Fruit fly (Drosophila melanogaster) whole organism, embryonic: ENCODE data around the gene RpS7.
A peak's percentile ranks its signal among the peaks of the same experiment; 100 is the strongest.

Experiments used
- Atf6 ChIP-seq: fragments of 200-800 bp; sonication (Bioruptor generic); IDR thresholded peaks from 2 replicates; pipeline ENCODE4 v1.3.6; 2022; ENCODE audit warnings: missing biosample characterization, missing genetic modification characterization
- Awh ChIP-seq: fragments of 200-800 bp; sonication (Bioruptor generic); IDR thresholded peaks from 2 replicates; pipeline ENCODE4, ENCODE4 v1.3.6; 2022; ENCODE audit warnings: missing biosample characterization, missing genetic modification characterization
- Bdp1 ChIP-seq: fragments of 200-800 bp; sonication (Bioruptor generic); optimal IDR thresholded peaks from 3 replicates; lab custom pipeline; 2016; ENCODE audit warnings: missing biosample characterization, missing genetic modification characterization
- CG10366 ChIP-seq: fragments of 200-800 bp; sonication (Bioruptor generic); IDR thresholded peaks from 2 replicates; pipeline ENCODE4 v1.3.6; 2022; ENCODE audit warnings: missing biosample characterization, missing genetic modification characterization
- CG10462 ChIP-seq: fragments of 200-800 bp; sonication (Bioruptor generic); optimal IDR thresholded peaks from 2 replicates; lab custom pipeline; 2016; ENCODE audit warnings: missing biosample characterization, missing genetic modification characterization
- CG10979 ChIP-seq: fragments of 200-800 bp; sonication (Bioruptor generic); optimal IDR thresholded peaks from 2 replicates; lab custom pipeline; 2018; ENCODE audit warnings: missing biosample characterization, mild to moderate bottlenecking, missing genetic modification characterization, moderate library complexity
- CG12659 ChIP-seq: fragments of 200-800 bp; sonication (Bioruptor generic); optimal IDR thresholded peaks from 3 replicates; lab custom pipeline; 2017; ENCODE audit warnings: mild to moderate bottlenecking, missing biosample characterization, missing genetic modification reagents, missing genetic modification characterization
- CG15601 ChIP-seq: fragments of 200-800 bp; sonication (Bioruptor generic); optimal IDR thresholded peaks from 3 replicates; lab custom pipeline; 2019; ENCODE audit warnings: missing biosample characterization, mild to moderate bottlenecking, missing genetic modification characterization, moderate library complexity
- CG15696 ChIP-seq: fragments of 200-800 bp; sonication (Bioruptor generic); optimal IDR thresholded peaks from 2 replicates; lab custom pipeline; 2019; ENCODE audit warnings: missing biosample characterization, mild to moderate bottlenecking, missing genetic modification characterization, moderate library complexity
- CG17829 ChIP-seq: fragments of 200-800 bp; optimal IDR thresholded peaks from 2 replicates; lab custom pipeline; 2019; ENCODE audit warnings: missing biosample characterization, mild to moderate bottlenecking, missing genetic modification characterization, moderate library complexity
- CG18599 ChIP-seq: fragments of 200-800 bp; sonication (Bioruptor generic); optimal IDR thresholded peaks from 3 replicates; lab custom pipeline; 2017; ENCODE audit warnings: missing biosample characterization, missing genetic modification characterization, mild to moderate bottlenecking, moderate library complexity, missing genetic modification reagents
- CG18619 ChIP-seq: fragments of 200-800 bp; sonication (Bioruptor generic); optimal IDR thresholded peaks from 3 replicates; lab custom pipeline; 2017; ENCODE audit warnings: missing biosample characterization, mild to moderate bottlenecking, missing genetic modification characterization
- CG30403 ChIP-seq: fragments of 200-800 bp; sonication (Bioruptor generic); optimal IDR thresholded peaks from 3 replicates; lab custom pipeline; 2016; ENCODE audit warnings: missing biosample characterization, missing genetic modification characterization
- CG30431 ChIP-seq: fragments of 200-800 bp; sonication (Bioruptor generic); optimal IDR thresholded peaks from 2 replicates; lab custom pipeline; 2017; ENCODE audit warnings: missing biosample characterization, missing genetic modification characterization
- CG3065 ChIP-seq: fragments of 200-800 bp; sonication (Bioruptor generic); optimal IDR thresholded peaks from 2 replicates; lab custom pipeline; 2016; ENCODE audit warnings: missing biosample characterization, missing genetic modification characterization
- CG33213 ChIP-seq: fragments of 200-800 bp; sonication (Bioruptor generic); optimal IDR thresholded peaks from 3 replicates; lab custom pipeline; 2016; ENCODE audit warnings: missing biosample characterization, missing genetic modification characterization
- CG34376 ChIP-seq: fragments of 200-800 bp; sonication (Bioruptor generic); optimal IDR thresholded peaks from 2 replicates; lab custom pipeline; 2018; ENCODE audit warnings: missing biosample characterization, mild to moderate bottlenecking, missing genetic modification characterization
- CG7745 ChIP-seq: fragments of 200-800 bp; sonication (Bioruptor generic); optimal IDR thresholded peaks from 2 replicates; lab custom pipeline; 2018; ENCODE audit warnings: missing biosample characterization, mild to moderate bottlenecking, missing genetic modification characterization, moderate library complexity
- CG8765 ChIP-seq: fragments of 200-800 bp; sonication (Bioruptor generic); IDR thresholded peaks from 2 replicates; pipeline ENCODE4 v1.3.6; 2022; ENCODE audit warnings: missing biosample characterization, missing genetic modification characterization
- CG9817 ChIP-seq: fragments of 200-800 bp; sonication (Bioruptor generic); optimal IDR thresholded peaks from 2 replicates; lab custom pipeline; 2018; ENCODE audit warnings: missing biosample characterization, mild to moderate bottlenecking, missing genetic modification characterization, moderate library complexity
- Chrac-16 ChIP-seq: fragments of 200-800 bp; sonication (Bioruptor generic); optimal IDR thresholded peaks from 3 replicates; lab custom pipeline; 2016; ENCODE audit warnings: missing biosample characterization, missing genetic modification characterization
- CoRest ChIP-seq: fragments of 200-800 bp; sonication (Bioruptor generic); optimal IDR thresholded peaks from 3 replicates; lab custom pipeline; 2018; ENCODE audit warnings: missing biosample characterization, mild to moderate bottlenecking, missing genetic modification characterization, moderate library complexity
- Dip2 ChIP-seq: fragments of 200-800 bp; sonication (Bioruptor generic); IDR thresholded peaks from 2 replicates; pipeline ENCODE4 v1.3.6; 2022; ENCODE audit warnings: missing biosample characterization, missing genetic modification characterization
- Dip3 ChIP-seq: fragments of 200-800 bp; sonication (Bioruptor generic); optimal IDR thresholded peaks from 3 replicates; lab custom pipeline; 2016; ENCODE audit warnings: missing biosample characterization, missing genetic modification characterization
- Eip74EF ChIP-seq, 2 experiments: fragments of 200-800 bp in 1 of 2; fragments of >200 bp in 1 of 2; sonication (Bioruptor generic) in 1 of 2; optimal IDR thresholded peaks; 2 replicates each; lab custom pipeline; 2017 to 2019; ENCODE audit warnings: missing biosample characterization in 2 of 2, missing genetic modification characterization in 2 of 2, mild to moderate bottlenecking in 1 of 2, moderate library complexity in 1 of 2
- Ets65A ChIP-seq: fragments of 200-800 bp; sonication (Bioruptor generic); peaks from one replicate; lab custom pipeline; 2016; ENCODE audit warnings: missing biosample characterization, missing genetic modification characterization
- Kr ChIP-seq: fragments of 200-800 bp; sonication (Bioruptor generic); optimal IDR thresholded peaks from 2 replicates; lab custom pipeline; 2017; ENCODE audit warnings: missing biosample characterization, mild to moderate bottlenecking, missing genetic modification characterization
- Lhr ChIP-seq: fragments of 200-800 bp; sonication (Bioruptor generic); optimal IDR thresholded peaks from 3 replicates; lab custom pipeline; 2017; ENCODE audit warnings: mild to moderate bottlenecking, missing biosample characterization, missing genetic modification reagents, missing genetic modification characterization
- Mad ChIP-seq: fragments of 200-800 bp; sonication (Bioruptor generic); optimal IDR thresholded peaks from 2 replicates; lab custom pipeline; 2016; ENCODE audit warnings: missing biosample characterization, missing genetic modification characterization
- Med ChIP-seq: fragments of 200-800 bp; sonication (Bioruptor generic); peaks from one replicate; lab custom pipeline; 2016; ENCODE audit warnings: missing biosample characterization, missing genetic modification characterization, mild to moderate bottlenecking, inconsistent platforms, moderate library complexity
- Neu2 ChIP-seq: fragments of 200-800 bp; sonication (Bioruptor generic); optimal IDR thresholded peaks from 3 replicates; lab custom pipeline; 2016; ENCODE audit warnings: missing biosample characterization, missing genetic modification characterization, borderline replicate concordance
- Nf-YB ChIP-seq: fragments of 200-800 bp; sonication (Bioruptor generic); optimal IDR thresholded peaks from 3 replicates; lab custom pipeline; 2019; ENCODE audit warnings: missing biosample characterization, mild to moderate bottlenecking, missing genetic modification characterization, moderate library complexity
- Nf-YC ChIP-seq: fragments of 200-800 bp; optimal IDR thresholded peaks from 3 replicates; lab custom pipeline; 2019; ENCODE audit warnings: missing biosample characterization, mild to moderate bottlenecking, missing genetic modification characterization, moderate library complexity
- Opbp ChIP-seq: fragments of 200-800 bp; sonication (Bioruptor generic); IDR thresholded peaks from 3 replicates; pipeline ENCODE4 v1.3.6; 2022; ENCODE audit warnings: missing biosample characterization, missing genetic modification characterization; ENCODE audit not compliant: partially characterized antibody
- PHDP ChIP-seq: fragments of 200-800 bp; sonication (Bioruptor generic); optimal IDR thresholded peaks from 3 replicates; lab custom pipeline; 2018; ENCODE audit warnings: missing biosample characterization, mild to moderate bottlenecking, missing genetic modification characterization, moderate library complexity
- Ptx1 ChIP-seq: fragments of 200-800 bp; sonication (Bioruptor generic); IDR thresholded peaks from 2 replicates; pipeline ENCODE4 v1.3.6; 2022; ENCODE audit warnings: missing biosample characterization, missing genetic modification characterization
- Ssrp ChIP-seq: fragments of 200-800 bp; sonication (Bioruptor generic); optimal IDR thresholded peaks from 2 replicates; lab custom pipeline; 2018; ENCODE audit warnings: missing biosample characterization, mild to moderate bottlenecking, missing genetic modification characterization, moderate library complexity
- ab ChIP-seq: fragments of 200-800 bp; sonication (Bioruptor generic); optimal IDR thresholded peaks from 2 replicates; lab custom pipeline; 2016; ENCODE audit warnings: missing biosample characterization, missing genetic modification characterization
- dysf ChIP-seq: fragments of 200-800 bp; sonication (Bioruptor generic); IDR thresholded peaks from 3 replicates; pipeline ENCODE4 v1.3.6; 2022; ENCODE audit warnings: missing biosample characterization, missing genetic modification characterization
- ems ChIP-seq: fragments of 200-800 bp; sonication (Bioruptor generic); optimal IDR thresholded peaks from 3 replicates; lab custom pipeline; 2016; ENCODE audit warnings: missing biosample characterization, missing genetic modification characterization
- fd102C ChIP-seq: fragments of 200-800 bp; sonication (Bioruptor generic); optimal IDR thresholded peaks from 2 replicates; lab custom pipeline; 2018; ENCODE audit warnings: missing biosample characterization, mild to moderate bottlenecking, missing genetic modification characterization, moderate library complexity
- hkb ChIP-seq, 2 experiments: fragments of 200-800 bp in 1 of 2; fragments of >200 bp in 1 of 2; sonication (Bioruptor generic) in 1 of 2; IDR thresholded peaks in 1 of 2; optimal IDR thresholded peaks in 1 of 2; 2 replicates each; pipeline versions ENCODE4 v1.3.6 to Lab custom; 2017 to 2022; ENCODE audit warnings: missing biosample characterization in 1 of 2, missing genetic modification characterization in 1 of 2
- peb ChIP-seq: fragments of 200-800 bp; sonication (Bioruptor generic); IDR thresholded peaks from 2 replicates; pipeline ENCODE4 v1.3.6; 2022; ENCODE audit warnings: missing biosample characterization, missing genetic modification characterization
- rib ChIP-seq: fragments of 200-800 bp; sonication (Bioruptor generic); IDR thresholded peaks from 2 replicates; pipeline ENCODE4 v1.3.6; 2022; ENCODE audit warnings: missing biosample characterization, missing genetic modification characterization
- salm ChIP-seq: fragments of 200-800 bp; sonication (Bioruptor generic); optimal IDR thresholded peaks from 2 replicates; lab custom pipeline; 2018; ENCODE audit warnings: missing biosample characterization, mild to moderate bottlenecking, missing genetic modification characterization
- unpg ChIP-seq: fragments of 200-800 bp; sonication (Bioruptor generic); optimal IDR thresholded peaks from 3 replicates; lab custom pipeline; 2018; ENCODE audit warnings: missing biosample characterization, mild to moderate bottlenecking, missing genetic modification characterization, moderate library complexity
- zen2 ChIP-seq: fragments of 200-800 bp; sonication (Bioruptor generic); IDR thresholded peaks from 3 replicates; pipeline ENCODE4 v1.3.6; 2022; ENCODE audit warnings: missing biosample characterization, missing genetic modification characterization; ENCODE audit not compliant: partially characterized antibody

Gene RpS7

dm6 chr3R:30203104-30203986, 5.5 kb downstream of the RpS7 start (continued):
- TF ChIP-seq CG15601 (tag; lab: Kevin White, UChicago) (peak; percentile 87), Lhr (peak; percentile 67), CG30431 (GFP tag; lab: Kevin White, UChicago) (peak; percentile 89), Ets65A (GFP tag; lab: Kevin White, UChicago) (peak; percentile 100), hkb (optimal IDR thresholded peaks at IDR 0.05; lab: Kevin White, UChicago) (no peak), hkb (GFP tag; IDR thresholded peaks at IDR 0.05; lab: Robert Waterston, UW) (peak; percentile 99), peb (GFP tag; lab: Robert Waterston, UW) (peak; percentile 83; the same call in 1 of the 2 replicates), Chrac-16 (GFP tag; lab: Kevin White, UChicago) (peak; percentile 89), fd102C (GFP tag; lab: Kevin White, UChicago) (peak; percentile 22), CG17829 (tag; lab: Kevin White, UChicago) (peak; percentile 91), Awh (GFP tag; lab: Robert Waterston, UW) (peak; percentile 90), Mad (GFP tag; lab: Kevin White, UChicago) (peak; percentile 85), CG18599 (peak; percentile 98), CG30403 (GFP tag; lab: Kevin White, UChicago) (peak; percentile 97), Nf-YB (GFP tag; lab: Kevin White, UChicago) (peak; percentile 81), CoRest (tag; lab: Kevin White, UChicago) (peak; percentile 95), CG34376 (GFP tag; lab: Kevin White, UChicago) (peak; percentile 87), unpg (peak; percentile 93), Atf6 (GFP tag; lab: Robert Waterston, UW) (peak; percentile 98), Dip3 (peak; percentile 98), CG8765 (GFP tag; lab: Robert Waterston, UW) (peak; percentile 66; the same call in 1 of the 2 replicates), Eip74EF (GFP tag; optimal IDR thresholded peaks at IDR 0.05; lab: Kevin White, UChicago) (peak in 1 of 2 experiments; percentile 97), Med (GFP tag; lab: Kevin White, UChicago) (peak; percentile 100), CG12659 (GFP tag; lab: Kevin White, UChicago) (peak; percentile 90), CG3065 (GFP tag; lab: Kevin White, UChicago) (peak; percentile 87), CG9817 (tag; lab: Kevin White, UChicago) (peak; percentile 90), Opbp (GFP tag; lab: Robert Waterston, UW) (no peak), rib (peak; percentile 78; the same call in 1 of the 2 replicates), CG33213 (GFP tag; lab: Kevin White, UChicago) (peak; percentile 97), dysf (GFP tag; lab: Robert Waterston, UW) (peak; percentile 97), ems (GFP tag; lab: Kevin White, UChicago) (peak; percentile 98), CG10462 (GFP tag; lab: Kevin White, UChicago) (peak; percentile 83), salm (tag; lab: Kevin White, UChicago) (peak; percentile 72), Bdp1 (GFP tag; lab: Kevin White, UChicago) (peak; percentile 81), CG10979 (peak; percentile 97), Neu2 (GFP tag; lab: Kevin White, UChicago) (peak; percentile 92), zen2 (GFP tag; lab: Robert Waterston, UW) (no peak), Kr (GFP tag; lab: Kevin White, UChicago) (peak; percentile 62), Nf-YC (peak; percentile 86), Ssrp (tag; lab: Kevin White, UChicago) (peak; percentile 90), Dip2 (GFP tag; lab: Robert Waterston, UW) (no peak; the same call in 1 of the 2 replicates), PHDP (tag; lab: Kevin White, UChicago) (peak; percentile 91), CG7745 (tag; lab: Kevin White, UChicago) (no peak), CG15696 (tag; lab: Kevin White, UChicago) (peak; percentile 80), Ptx1 (peak; percentile 95), CG18619 (GFP tag; lab: Kevin White, UChicago) (peak; percentile 90), CG10366 (GFP tag; lab: Robert Waterston, UW) (peak; percentile 86), ab (GFP tag; lab: Kevin White, UChicago) (peak; percentile 81)
